Worm (Caenorhabditis elegans) whole organism, dauer: ENCODE measurements around the gene clec-6.

Experiments
- unc-62 ChIP-seq: sonication (generic microtip); optimal IDR thresholded peaks from 2 replicates; lab custom pipeline; 2017; ENCODE audit warnings: missing biosample characterization, missing genetic modification reagents, missing genetic modification characterization

The clec-6 gene

DNA sequence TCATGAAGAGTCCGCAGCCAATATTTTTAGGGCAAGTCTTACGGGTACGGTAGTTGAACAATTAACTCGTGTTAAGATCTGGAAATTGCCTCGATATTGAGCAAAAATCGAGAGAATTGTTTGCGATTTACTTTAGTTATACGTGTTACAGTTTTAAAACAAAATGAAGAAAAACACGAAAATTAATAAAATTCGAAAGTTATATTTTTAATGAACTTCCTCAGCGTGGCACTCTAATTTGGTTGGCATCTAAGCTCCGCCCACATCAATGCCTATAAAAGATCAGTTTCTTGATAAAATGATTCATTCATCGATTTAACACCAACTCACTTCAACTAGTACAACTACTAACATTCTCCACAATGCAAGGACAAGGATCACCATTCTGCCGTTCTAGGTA is 16.8 kb downstream of the clec-6 start, which contains the start of gene gipc-1:
gipc-1 (plus strand) TSS at position 301 of the 400 bp plus-strand sequence.
- no peak for TF ChIP-seq unc-62 (GFP tag; lab: Kevin White, UChicago)

ce11 chrIII:4868643-4869042 is 18.6 kb downstream of the clec-6 start, which contains the start of the genes msd-4 and C35D10.3:
Gene msd-4, minus strand, starts transcription at chrIII:4868743.
Gene C35D10.3, plus strand, starts transcription at chrIII:4868921.
- TF ChIP-seq unc-62 (GFP tag; lab: Kevin White, UChicago): no peak

ce11 chrIII:4866762-4867161 is 20.5 kb downstream of the clec-6 start, which contains the start of gene C35D10.17:
Gene C35D10.17, plus strand, starts transcription at chrIII:4867062.
- no peak for TF ChIP-seq unc-62 (GFP tag; lab: Kevin White, UChicago)

- no peak for TF ChIP-seq unc-62 (GFP tag; lab: Kevin White, UChicago)
Measured at ce11 chrIII:4863127-4863526, 24.1 kb downstream of the clec-6 start, which contains the start of gene coq-8. Gene coq-8, plus strand, starts transcription at chrIII:4863427.

- no peak for TF ChIP-seq unc-62 (GFP tag; lab: Kevin White, UChicago)
Measured at ce11 chrIII:4861744-4862401, 25.4 kb downstream of the clec-6 start, which contains the start of the genes C35D10.10 and C35D10.5. Gene C35D10.10, minus strand, starts transcription at chrIII:4861794. Gene C35D10.5, plus strand, starts transcription at chrIII:4862351.

DNA sequence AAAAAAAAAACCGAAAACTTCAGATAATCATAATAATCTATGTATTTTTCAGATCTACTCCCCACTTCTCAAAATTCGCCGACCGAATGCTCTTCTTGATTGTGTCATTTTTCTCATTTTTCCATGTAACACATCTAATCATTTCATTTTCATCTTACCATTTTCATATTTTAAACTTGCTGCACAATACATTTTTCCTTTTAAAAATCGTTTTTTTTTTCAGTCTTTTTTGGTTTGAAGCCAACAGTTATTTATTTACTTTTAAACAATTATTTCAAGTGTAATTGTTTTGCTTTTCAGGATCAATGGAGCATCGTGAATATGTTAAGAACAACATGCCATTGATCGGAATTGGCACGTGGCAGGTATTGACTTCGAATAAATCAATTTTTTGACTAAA is 28.2 kb downstream of the clec-6 start, which contains the start of gene C35D10.6:
C35D10.6 (plus strand) TSS at position 301 of the 400 bp plus-strand sequence.
- TF ChIP-seq unc-62 (GFP tag; lab: Kevin White, UChicago): no peak

ce11 chrIII:4856992-4857391 is 30.3 kb downstream of the clec-6 start:
- TF ChIP-seq unc-62 (GFP tag; lab: Kevin White, UChicago): no peak

DNA sequence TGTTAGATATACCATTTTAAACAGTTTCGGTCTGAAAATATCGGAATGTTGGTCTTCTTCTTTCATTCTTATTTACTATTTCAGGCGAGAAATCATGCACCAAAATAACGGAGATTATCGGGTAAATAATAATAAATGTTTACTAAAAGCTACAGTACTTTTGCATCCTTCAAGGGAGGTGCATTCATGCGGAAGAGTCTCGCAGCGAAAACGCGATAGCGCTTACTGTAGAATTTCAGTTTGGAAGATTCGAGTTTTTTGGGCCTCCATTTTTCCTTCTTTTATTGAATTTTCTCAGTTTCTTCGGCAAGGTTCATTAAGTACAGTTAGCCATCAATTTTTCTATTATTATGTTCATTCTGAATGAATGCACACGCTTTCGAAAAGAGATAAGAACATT is 31.1 kb downstream of the clec-6 start, which contains the start of gene C35D10.7:
C35D10.7 (plus strand) TSS at position 85 of the 400 bp plus-strand sequence.
- TF ChIP-seq unc-62 (GFP tag; lab: Kevin White, UChicago): no peak

DNA sequence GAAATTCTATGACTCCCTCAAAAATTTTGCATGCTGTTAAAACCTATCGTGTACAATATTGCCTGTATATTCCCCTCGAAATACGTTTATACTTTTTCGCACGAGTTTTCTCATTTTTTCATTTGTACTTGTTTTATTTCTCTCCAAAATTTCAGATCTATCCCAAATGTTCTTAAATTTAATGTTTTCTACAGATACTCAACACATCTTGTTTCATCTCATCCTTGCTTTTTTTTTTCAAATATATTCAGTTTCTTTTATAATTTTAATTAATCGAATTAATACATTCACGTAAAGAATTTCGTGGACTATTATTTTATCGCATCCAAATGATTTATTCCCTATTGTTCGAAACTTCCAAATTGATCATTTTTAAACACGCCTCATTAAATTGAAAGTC is 32.3 kb downstream of the clec-6 start, which contains the start of gene C35D10.8:
C35D10.8 (plus strand) TSS at position 301 of the 400 bp plus-strand sequence.
- no peak for TF ChIP-seq unc-62 (GFP tag; lab: Kevin White, UChicago)

- TF ChIP-seq unc-62 (GFP tag; lab: Kevin White, UChicago): no peak
Measured at ce11 chrIII:4852025-4852424, 35.2 kb downstream of the clec-6 start, which contains the start of gene ced-4. Gene ced-4, plus strand, starts transcription at chrIII:4852325.

- TF ChIP-seq unc-62 (GFP tag; lab: Kevin White, UChicago): no peak
Measured at ce11 chrIII:4850139-4850538, 37.1 kb downstream of the clec-6 start, which contains the start of gene F26A1.1. Gene F26A1.1, plus strand, starts transcription at chrIII:4850507.

ce11 chrIII:4849739-4850138 is 37.5 kb downstream of the clec-6 start, which contains the start of gene nonu-1:
Gene nonu-1, minus strand, starts transcription at chrIII:4849907.
- no peak for TF ChIP-seq unc-62 (GFP tag; lab: Kevin White, UChicago)

DNA sequence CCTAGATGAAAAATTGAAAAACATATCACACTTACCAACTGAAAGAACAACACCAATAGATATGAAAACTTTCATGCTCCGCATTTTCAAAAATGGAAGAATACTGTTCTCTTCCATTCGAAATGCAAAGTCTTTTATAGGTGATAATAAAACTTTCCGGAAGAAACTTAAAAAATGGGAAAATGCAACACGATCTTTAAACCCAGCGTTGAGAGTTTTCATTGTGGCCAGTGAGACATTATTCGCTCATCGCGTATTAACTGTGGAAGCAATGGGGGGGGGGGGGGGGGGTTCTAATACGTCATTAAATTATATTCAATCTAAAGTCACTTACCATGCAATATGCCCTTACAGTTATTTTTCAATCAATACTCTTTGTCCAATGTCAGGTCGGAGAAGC is 42.9 kb downstream of the clec-6 start, which contains the start of the genes clec-157 and fkh-5:
clec-157 (minus strand) TSS at position 101 of the 400 bp plus-strand sequence.
fkh-5 (plus strand) TSS at position 336 of the 400 bp plus-strand sequence.
- TF ChIP-seq unc-62 (GFP tag; lab: Kevin White, UChicago): no peak

DNA sequence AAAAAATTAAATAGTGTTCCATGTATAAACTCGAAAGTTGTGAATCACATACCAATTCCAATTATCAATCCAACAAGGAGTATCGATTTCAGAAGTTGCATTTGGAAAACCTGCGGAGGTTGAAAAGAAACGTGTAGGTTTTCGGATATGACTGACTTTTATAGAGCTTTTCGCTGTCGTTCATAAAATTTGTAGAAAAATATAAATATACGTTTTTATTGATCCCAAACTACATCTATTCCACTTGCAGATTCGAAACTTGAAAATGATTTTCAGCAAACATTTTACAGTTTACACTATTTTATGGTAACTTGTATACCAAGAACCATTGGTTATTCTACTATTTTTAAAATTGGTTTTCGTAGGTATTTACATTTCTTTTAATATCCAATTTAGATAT is 45.1 kb downstream of the clec-6 start, which contains the start of gene clec-156:
clec-156 (minus strand) TSS at position 101 of the 400 bp plus-strand sequence.
- TF ChIP-seq unc-62 (GFP tag; lab: Kevin White, UChicago): no peak

DNA sequence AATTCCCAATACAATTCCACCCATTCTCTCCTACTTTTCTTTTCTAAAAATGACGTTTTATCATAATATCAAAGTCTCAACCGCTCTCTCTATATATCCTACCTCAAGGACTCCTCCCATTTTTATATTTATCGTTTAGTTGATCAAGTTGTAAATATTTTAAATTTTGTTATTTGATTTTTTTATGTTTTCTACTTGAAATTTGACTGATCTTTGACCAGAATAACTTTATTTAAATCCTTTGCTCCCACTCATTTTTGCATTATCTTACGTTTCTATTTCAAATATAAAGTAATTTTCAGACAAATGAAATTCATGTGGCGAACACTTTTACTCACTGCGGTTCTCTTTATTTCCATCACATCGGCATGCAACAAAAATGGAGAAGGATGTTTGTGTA is 49.8 kb downstream of the clec-6 start, which contains the start of the genes acbp-7 and F26A1.19:
acbp-7 (plus strand) TSS at position 301 of the 400 bp plus-strand sequence.
F26A1.19 (plus strand) TSS at position 303 of the 400 bp plus-strand sequence.
- no peak for TF ChIP-seq unc-62 (GFP tag; lab: Kevin White, UChicago)
